Worm (Caenorhabditis elegans) whole organism, mixed stage, embryonic: ENCODE data around the gene srbc-75.
"Not testable (repeated sequence)": the region's sequence is repeated elsewhere in the genome, so short reads cannot be mapped to it uniquely, and the experiment has no call there.

ENCODE experiments used
- M03D4.4 ChIP-seq: sonication (generic microtip); optimal IDR thresholded peaks from 2 replicates; lab custom pipeline; 2017; ENCODE audit warnings: mild to moderate bottlenecking, missing genetic modification characterization, missing compliant biosample characterization
- bed-3 ChIP-seq: fragments of 200-800 bp; sonication (Bioruptor generic); optimal IDR thresholded peaks from 3 replicates; lab custom pipeline; 2018; ENCODE audit warnings: mild to moderate bottlenecking, missing genetic modification characterization, moderate library complexity, missing compliant biosample characterization
- ceh-39 ChIP-seq: fragments of 150-350 bp; optimal IDR thresholded peaks from 2 replicates; lab custom pipeline; 2014; ENCODE audit warnings: missing biosample characterization, missing genetic modification characterization
- ceh-43 ChIP-seq: fragments of 200-800 bp; sonication (Bioruptor generic); optimal IDR thresholded peaks from 2 replicates; lab custom pipeline; 2018; ENCODE audit warnings: mild to moderate bottlenecking, missing genetic modification characterization, moderate library complexity, missing compliant biosample characterization
- ceh-83 ChIP-seq: fragments of 200-800 bp; sonication (Bioruptor generic); optimal IDR thresholded peaks from 2 replicates; lab custom pipeline; 2018; ENCODE audit warnings: mild to moderate bottlenecking, missing genetic modification characterization, missing compliant biosample characterization
- ces-1 ChIP-seq: fragments of 150-350 bp; optimal IDR thresholded peaks from 2 replicates; lab custom pipeline; 2014; ENCODE audit warnings: missing biosample characterization, missing genetic modification reagents, missing genetic modification characterization
- cnd-1 ChIP-seq: fragments of 200-800 bp; sonication (Bioruptor generic); optimal IDR thresholded peaks from 2 replicates; lab custom pipeline; 2018; ENCODE audit warnings: mild to moderate bottlenecking, missing genetic modification characterization, missing compliant biosample characterization
- drap-1 ChIP-seq: fragments of 200-800 bp; sonication (Bioruptor generic); optimal IDR thresholded peaks from 3 replicates; lab custom pipeline; 2018; ENCODE audit warnings: mild to moderate bottlenecking, missing genetic modification characterization, missing compliant biosample characterization
- elt-1 ChIP-seq: sonication (generic microtip); optimal IDR thresholded peaks from 2 replicates; lab custom pipeline; 2017; ENCODE audit warnings: missing genetic modification characterization, mild to moderate bottlenecking, missing compliant biosample characterization, antibody characterized with exemption, moderate library complexity, borderline replicate concordance; ENCODE audit not compliant: insufficient read depth
- elt-3 ChIP-seq: fragments of 150-350 bp; optimal IDR thresholded peaks from 2 replicates; lab custom pipeline; 2014; ENCODE audit warnings: missing biosample characterization, missing genetic modification characterization
- flh-1 ChIP-seq: fragments of 200-800 bp; sonication (Bioruptor generic); optimal IDR thresholded peaks from 2 replicates; lab custom pipeline; 2018; ENCODE audit warnings: mild to moderate bottlenecking, missing genetic modification characterization, moderate library complexity, missing compliant biosample characterization
- ham-2 ChIP-seq: fragments of 200-800 bp; sonication (Bioruptor generic); optimal IDR thresholded peaks from 2 replicates; lab custom pipeline; 2018; ENCODE audit warnings: mild to moderate bottlenecking, missing genetic modification characterization, missing compliant biosample characterization
- hlh-1 ChIP-seq: fragments of 150-350 bp; optimal IDR thresholded peaks from 2 replicates; lab custom pipeline; 2014; ENCODE audit warnings: missing biosample characterization, missing genetic modification reagents, missing genetic modification characterization
- lin-13 ChIP-seq: fragments of 150-350 bp; optimal IDR thresholded peaks from 2 replicates; lab custom pipeline; 2014; ENCODE audit warnings: missing biosample characterization, missing genetic modification characterization
- lin-32 ChIP-seq: fragments of 200-800 bp; sonication (Bioruptor generic); optimal IDR thresholded peaks from 2 replicates; lab custom pipeline; 2018; ENCODE audit warnings: mild to moderate bottlenecking, missing genetic modification characterization, missing compliant biosample characterization
- lsy-2 ChIP-seq: fragments of 150-350 bp; optimal IDR thresholded peaks from 2 replicates; lab custom pipeline; 2014; ENCODE audit warnings: missing biosample characterization, missing genetic modification characterization
- mab-5 ChIP-seq: fragments of 150-350 bp; optimal IDR thresholded peaks from 2 replicates; lab custom pipeline; 2014; ENCODE audit warnings: missing biosample characterization, missing genetic modification characterization
- mep-1 ChIP-seq: fragments of 150-350 bp; optimal IDR thresholded peaks from 2 replicates; lab custom pipeline; 2017; ENCODE audit warnings: missing biosample characterization, missing genetic modification reagents, missing genetic modification characterization, inconsistent platforms
- mls-2 ChIP-seq: sonication (generic microtip); optimal IDR thresholded peaks from 2 replicates; lab custom pipeline; 2016; ENCODE audit warnings: mild to moderate bottlenecking, missing genetic modification characterization, moderate library complexity, missing compliant biosample characterization
- nhr-12 ChIP-seq: fragments of 150-350 bp; optimal IDR thresholded peaks from 2 replicates; lab custom pipeline; 2014; ENCODE audit warnings: missing biosample characterization, missing genetic modification characterization
- nhr-2 ChIP-seq: fragments of 150-350 bp; optimal IDR thresholded peaks from 2 replicates; lab custom pipeline; 2014; ENCODE audit warnings: missing biosample characterization, missing genetic modification characterization
- nhr-237 ChIP-seq: fragments of 150-350 bp; optimal IDR thresholded peaks from 2 replicates; lab custom pipeline; 2014; ENCODE audit warnings: missing biosample characterization, missing genetic modification characterization
- nhr-28 ChIP-seq: fragments of 150-350 bp; optimal IDR thresholded peaks from 2 replicates; lab custom pipeline; 2014; ENCODE audit warnings: missing biosample characterization, missing genetic modification characterization
- nhr-76 ChIP-seq: sonication (generic microtip); optimal IDR thresholded peaks from 2 replicates; lab custom pipeline; 2017; ENCODE audit warnings: missing biosample characterization, missing genetic modification characterization
- pha-4 ChIP-seq: fragments of 150-350 bp; optimal IDR thresholded peaks from 2 replicates; lab custom pipeline; 2018; ENCODE audit warnings: missing biosample characterization, missing genetic modification reagents, missing genetic modification characterization
- sem-2 ChIP-seq: fragments of 200-800 bp; sonication (Bioruptor generic); optimal IDR thresholded peaks from 2 replicates; lab custom pipeline; 2018; ENCODE audit warnings: mild to moderate bottlenecking, missing genetic modification characterization, missing compliant biosample characterization
- snpc-4 ChIP-seq: fragments of 150-350 bp; optimal IDR thresholded peaks from 2 replicates; lab custom pipeline; 2014; ENCODE audit warnings: missing biosample characterization, missing genetic modification characterization
- sptf-1 ChIP-seq: sonication (generic microtip); optimal IDR thresholded peaks from 2 replicates; lab custom pipeline; 2017; ENCODE audit warnings: mild to moderate bottlenecking, missing genetic modification characterization, moderate library complexity, missing compliant biosample characterization
- unc-120 ChIP-seq: sonication (generic microtip); optimal IDR thresholded peaks from 2 replicates; lab custom pipeline; 2017; ENCODE audit warnings: missing genetic modification characterization, missing compliant biosample characterization; ENCODE audit not compliant: poor library complexity, severe bottlenecking
- unc-62 ChIP-seq: fragments of 150-350 bp; optimal IDR thresholded peaks from 2 replicates; lab custom pipeline; 2014; ENCODE audit warnings: missing biosample characterization, missing genetic modification reagents, missing genetic modification characterization
- zip-8 ChIP-seq: fragments of 150-350 bp; optimal IDR thresholded peaks from 2 replicates; lab custom pipeline; 2014; ENCODE audit warnings: missing biosample characterization, missing genetic modification characterization
- ztf-11 ChIP-seq: fragments of 150-350 bp; optimal IDR thresholded peaks from 2 replicates; lab custom pipeline; 2014; ENCODE audit warnings: missing biosample characterization, missing genetic modification characterization

The srbc-75 gene

DNA sequence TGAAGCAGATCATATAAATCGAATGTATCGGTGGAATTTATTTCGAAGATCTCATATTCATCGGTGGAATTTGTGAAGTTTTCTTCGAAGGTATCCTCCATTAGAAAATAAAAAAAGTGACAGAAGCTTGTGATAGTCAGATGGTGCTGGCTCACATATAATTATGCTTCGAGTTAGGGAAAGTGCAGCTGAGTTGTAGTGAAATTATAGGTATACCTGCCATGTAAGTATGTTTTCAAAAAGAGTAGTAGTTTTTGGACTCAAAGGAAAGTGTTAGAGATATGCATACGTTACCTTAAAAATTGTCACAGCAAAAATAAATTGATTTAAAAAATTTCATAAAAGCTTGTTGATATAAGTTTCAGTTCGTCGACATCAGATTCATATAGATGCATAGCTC is 13.4 kb upstream of the srbc-75 start, which contains the start of gene srw-11:
Gene srw-11, minus strand, starts transcription at position 101 of the 400 bp plus-strand sequence.
- no peak for TF ChIP-seq snpc-4 (tag; lab: Kevin White, UChicago)
- TF ChIP-seq nhr-28 (tag; lab: Kevin White, UChicago): no peak
- TF ChIP-seq mls-2 (tag; lab: Kevin White, UChicago): no peak
- no peak for TF ChIP-seq mep-1
- no peak for TF ChIP-seq ham-2 (GFP tag; lab: Kevin White, UChicago)
- no peak for TF ChIP-seq ceh-43
- TF ChIP-seq lsy-2 (tag; lab: Kevin White, UChicago): no peak
- TF ChIP-seq ceh-83: no peak
- TF ChIP-seq mab-5 (tag; lab: Kevin White, UChicago): no peak
- no peak for TF ChIP-seq nhr-2 (tag; lab: Kevin White, UChicago)
- TF ChIP-seq M03D4.4 (tag; lab: Kevin White, UChicago): no peak
- TF ChIP-seq lin-13 (tag; lab: Kevin White, UChicago): no peak
- TF ChIP-seq, all 35 proteins: peak for 0

DNA sequence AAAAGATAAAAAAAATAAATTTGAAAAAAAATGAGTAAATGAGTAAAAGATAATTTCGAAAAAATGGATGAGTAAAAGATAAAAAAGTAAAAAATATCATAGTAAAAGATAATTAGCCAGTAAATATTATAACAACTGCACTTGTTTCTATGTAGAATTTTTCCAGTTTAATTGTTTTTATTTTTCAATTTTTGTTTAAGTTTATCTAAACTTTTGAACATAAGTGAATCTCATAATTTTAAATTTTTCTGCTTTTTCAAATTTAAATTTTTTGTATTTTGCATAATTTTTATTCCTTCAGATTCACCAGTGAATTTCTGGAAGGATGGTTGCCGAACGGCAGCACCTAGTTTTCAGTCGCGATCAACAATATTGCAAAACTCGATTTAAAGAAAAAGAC is 12.4 kb upstream of the srbc-75 start, which contains the start of gene chil-12:
Gene chil-12, plus strand, starts transcription at position 301 of the 400 bp plus-strand sequence.
- no peak for TF ChIP-seq mls-2 (tag; lab: Kevin White, UChicago)
- no peak for TF ChIP-seq nhr-237 (tag; lab: Kevin White, UChicago)
- no peak for TF ChIP-seq hlh-1 (tag; lab: Kevin White, UChicago)
- TF ChIP-seq ceh-39 (tag; lab: Kevin White, UChicago): no peak
- TF ChIP-seq unc-120 (tag; lab: Kevin White, UChicago): no peak
- TF ChIP-seq unc-62 (GFP tag; lab: Kevin White, UChicago): no peak
- no peak for TF ChIP-seq nhr-12 (tag; lab: Kevin White, UChicago)
- no peak for TF ChIP-seq ceh-43
- no peak for TF ChIP-seq nhr-28 (tag; lab: Kevin White, UChicago)
- TF ChIP-seq sem-2 (GFP tag; lab: Kevin White, UChicago): no peak
- TF ChIP-seq pha-4: no peak
- TF ChIP-seq drap-1 (GFP tag; lab: Kevin White, UChicago): no peak
- TF ChIP-seq ceh-83: no peak
- no peak for TF ChIP-seq ham-2 (GFP tag; lab: Kevin White, UChicago)
- TF ChIP-seq bed-3 (GFP tag; lab: Kevin White, UChicago): no peak
- TF ChIP-seq zip-8 (tag; lab: Kevin White, UChicago): no peak
- no peak for TF ChIP-seq lin-32 (GFP tag; lab: Kevin White, UChicago)
- TF ChIP-seq cnd-1 (tag; lab: Kevin White, UChicago): no peak
- no peak for TF ChIP-seq nhr-76 (tag; lab: Kevin White, UChicago)

DNA sequence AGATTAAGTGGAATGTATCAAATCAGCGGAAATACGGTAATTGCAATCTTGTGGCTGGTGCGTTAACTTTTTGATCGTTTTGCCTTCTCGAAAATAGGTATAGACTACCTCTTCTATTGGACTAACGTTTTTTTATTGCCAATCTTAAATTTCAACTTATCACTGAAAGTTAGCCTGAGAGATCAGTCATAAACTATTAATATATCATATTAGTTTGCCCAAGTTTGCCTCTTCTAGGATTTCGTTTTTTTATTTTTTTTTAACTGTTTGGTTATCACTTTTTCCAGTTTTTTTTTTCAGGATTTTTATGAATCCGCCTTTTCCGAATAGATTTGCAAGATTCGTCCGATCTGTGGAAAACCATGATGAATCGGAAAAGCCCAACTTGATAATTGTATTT is 9.2 kb upstream of the srbc-75 start, which contains the start of gene kin-30:
Gene kin-30, plus strand, starts transcription at position 301 of the 400 bp plus-strand sequence.
- no peak for TF ChIP-seq pha-4
- no peak for TF ChIP-seq flh-1 (GFP tag; lab: Kevin White, UChicago)
- no peak for TF ChIP-seq drap-1 (GFP tag; lab: Kevin White, UChicago)
- no peak for TF ChIP-seq elt-3 (tag; lab: Kevin White, UChicago)
- TF ChIP-seq sptf-1 (tag; lab: Kevin White, UChicago): no peak
- TF ChIP-seq lin-32 (GFP tag; lab: Kevin White, UChicago): no peak
- TF ChIP-seq hlh-1 (tag; lab: Kevin White, UChicago): no peak
- TF ChIP-seq nhr-76 (tag; lab: Kevin White, UChicago): no peak
- TF ChIP-seq mep-1: no peak
- TF ChIP-seq ces-1: no peak

DNA sequence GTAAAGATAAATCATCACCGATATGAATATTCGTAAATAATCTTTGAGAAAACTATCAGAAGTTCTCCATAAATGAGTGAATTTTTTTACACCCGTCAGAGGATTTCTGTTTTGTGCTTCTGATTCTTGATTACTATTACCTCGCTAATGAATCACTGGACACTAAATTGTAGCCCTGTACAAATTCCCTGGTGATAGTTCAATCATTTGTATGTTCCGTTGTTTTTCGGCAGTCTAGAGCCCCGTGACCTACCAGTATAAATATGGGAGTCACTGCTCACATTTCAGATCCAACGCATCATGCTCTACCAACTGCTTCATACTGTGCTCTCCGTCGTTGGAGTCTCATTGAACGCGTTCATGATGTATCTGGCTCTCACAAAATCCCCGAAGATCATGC is 3.3 kb upstream of the srbc-75 start, which contains the start of gene srd-28:
Gene srd-28, plus strand, starts transcription at position 301 of the 400 bp plus-strand sequence.
- TF ChIP-seq lsy-2, unc-120, M03D4.4 (tag; lab: Kevin White, UChicago): not testable (repeated sequence)

DNA sequence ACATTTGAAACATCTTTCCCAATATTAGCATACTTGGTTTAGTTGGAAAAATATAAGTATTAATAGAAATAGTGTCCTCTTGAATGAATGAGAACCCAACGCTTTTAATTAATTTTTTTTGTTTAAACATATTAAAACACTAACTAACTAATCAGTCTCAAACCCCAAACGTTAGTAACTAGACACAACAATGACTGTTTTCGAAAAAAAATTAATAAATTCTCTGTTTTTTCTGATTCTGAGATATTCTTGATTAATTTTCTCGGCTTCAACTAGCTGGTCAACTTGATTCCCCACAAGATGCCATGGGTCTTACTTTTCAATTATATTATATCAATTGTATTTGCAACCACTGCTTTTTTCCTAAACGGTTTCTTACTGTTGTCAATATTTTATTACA is 1.5 kb upstream of the srbc-75 start, which contains the start of gene srbc-76:
Gene srbc-76, plus strand, starts transcription at position 301 of the 400 bp plus-strand sequence.
- TF ChIP-seq M03D4.4 (tag; lab: Kevin White, UChicago): no peak
- no peak for TF ChIP-seq ceh-43
- no peak for TF ChIP-seq ceh-83
- TF ChIP-seq ceh-39 (tag; lab: Kevin White, UChicago): no peak
- TF ChIP-seq flh-1 (GFP tag; lab: Kevin White, UChicago): no peak
- no peak for TF ChIP-seq ztf-11 (tag; lab: Kevin White, UChicago)
- TF ChIP-seq sptf-1 (tag; lab: Kevin White, UChicago): no peak
- no peak for TF ChIP-seq drap-1 (GFP tag; lab: Kevin White, UChicago)
- TF ChIP-seq elt-3 (tag; lab: Kevin White, UChicago): no peak
- no peak for TF ChIP-seq elt-1 (tag; lab: Kevin White, UChicago)
- TF ChIP-seq unc-120 (tag; lab: Kevin White, UChicago): no peak
- TF ChIP-seq unc-62 (GFP tag; lab: Kevin White, UChicago): no peak
- TF ChIP-seq snpc-4 (tag; lab: Kevin White, UChicago): no peak
- TF ChIP-seq mab-5 (tag; lab: Kevin White, UChicago): no peak
- TF ChIP-seq bed-3 (GFP tag; lab: Kevin White, UChicago): no peak
